Worm (Caenorhabditis elegans) whole organism, young adult: Measurements from ENCODE around the gene W03C9.6.

ENCODE experiments used
- B0336.3 ChIP-seq: fragments of 200-800 bp; sonication (Bioruptor generic); IDR thresholded peaks from 2 replicates; pipeline ENCODE4 v1.3.6; 2022; ENCODE audit warnings: missing genetic modification characterization, missing compliant biosample characterization
- C17E4.6 ChIP-seq: fragments of 200-800 bp; sonication (Bioruptor generic); IDR thresholded peaks from 2 replicates; pipeline ENCODE4 v1.3.6; 2022; ENCODE audit warnings: missing genetic modification reagents, missing genetic modification characterization, missing compliant biosample characterization
- F10E7.11 ChIP-seq: sonication (generic microtip); optimal IDR thresholded peaks from 2 replicates; lab custom pipeline; 2017; ENCODE audit warnings: mild to moderate bottlenecking, missing genetic modification characterization, moderate library complexity, missing compliant biosample characterization
- F33H1.4 ChIP-seq: fragments of 200-800 bp; sonication (Bioruptor generic); IDR thresholded peaks from 2 replicates; pipeline ENCODE4 v1.3.6; 2022; ENCODE audit warnings: missing genetic modification reagents, missing genetic modification characterization, missing compliant biosample characterization
- F52B5.7 ChIP-seq: sonication (generic microtip); optimal IDR thresholded peaks from 2 replicates; lab custom pipeline; 2016; ENCODE audit warnings: mild to moderate bottlenecking, missing genetic modification characterization, missing compliant biosample characterization
- F57C9.4 ChIP-seq: sonication (generic microtip); optimal IDR thresholded peaks from 2 replicates; lab custom pipeline; 2017; ENCODE audit warnings: mild to moderate bottlenecking, missing genetic modification characterization, missing compliant biosample characterization
- Y53G8AR.9 ChIP-seq: fragments of 200-800 bp; sonication (Bioruptor generic); conservative IDR thresholded peaks from 2 replicates; pipeline ENCODE4 v1.3.6; 2022; ENCODE audit warnings: missing genetic modification reagents, missing genetic modification characterization, missing compliant biosample characterization
- Y56A3A.18 ChIP-seq: fragments of 200-800 bp; sonication (Bioruptor generic); IDR thresholded peaks from 2 replicates; pipeline ENCODE4 v1.3.6; 2022; ENCODE audit warnings: missing genetic modification reagents, missing genetic modification characterization, missing compliant biosample characterization
- Y79H2A.3 ChIP-seq: fragments of 200-800 bp; sonication (Bioruptor generic); conservative IDR thresholded peaks from 2 replicates; pipeline ENCODE4 v1.3.6; 2022; ENCODE audit warnings: missing genetic modification reagents, missing genetic modification characterization, missing compliant biosample characterization
- akir-1 ChIP-seq: fragments of 200-800 bp; sonication (Bioruptor generic); optimal IDR thresholded peaks from 2 replicates; lab custom pipeline; 2018; ENCODE audit warnings: mild to moderate bottlenecking, missing genetic modification characterization, moderate library complexity, missing compliant biosample characterization
- atf-7 ChIP-seq: sonication (generic microtip); optimal IDR thresholded peaks from 2 replicates; lab custom pipeline; 2017; ENCODE audit warnings: mild to moderate bottlenecking, missing genetic modification characterization, missing compliant biosample characterization
- athp-1 ChIP-seq: sonication (generic microtip); optimal IDR thresholded peaks from 2 replicates; lab custom pipeline; 2017; ENCODE audit warnings: mild to moderate bottlenecking, missing genetic modification characterization, missing compliant biosample characterization
- attf-5 ChIP-seq: fragments of 200-800 bp; sonication (Bioruptor generic); optimal IDR thresholded peaks from 2 replicates; lab custom pipeline; 2018; ENCODE audit warnings: mild to moderate bottlenecking, missing genetic modification characterization, missing compliant biosample characterization
- bed-2 ChIP-seq: fragments of 200-800 bp; sonication (Bioruptor generic); IDR thresholded peaks from 2 replicates; pipeline ENCODE4 v1.3.6; 2022; ENCODE audit warnings: missing genetic modification reagents, missing genetic modification characterization, missing compliant biosample characterization
- ccch-3 ChIP-seq: fragments of 200-800 bp; sonication (Bioruptor generic); optimal IDR thresholded peaks from 2 replicates; lab custom pipeline; 2018; ENCODE audit warnings: mild to moderate bottlenecking, missing genetic modification characterization, missing compliant biosample characterization
- cebp-1 ChIP-seq, 2 experiments: fragments of 200-800 bp in 1 of 2; sonication (Bioruptor generic) in 1 of 2; sonication (generic microtip) in 1 of 2; IDR thresholded peaks in 1 of 2; optimal IDR thresholded peaks in 1 of 2; 2 replicates each; pipeline versions ENCODE4 v1.3.6 to Lab custom; 2017 to 2022; ENCODE audit warnings: missing compliant biosample characterization in 2 of 2, missing genetic modification characterization in 2 of 2, mild to moderate bottlenecking in 1 of 2, missing genetic modification reagents in 1 of 2, moderate library complexity in 1 of 2
- ceh-100 ChIP-seq: fragments of 200-800 bp; sonication (Bioruptor generic); IDR thresholded peaks from 2 replicates; pipeline ENCODE4 v1.3.6; 2022; ENCODE audit warnings: missing genetic modification reagents, missing genetic modification characterization, missing compliant biosample characterization
- ceh-40 ChIP-seq: fragments of 200-800 bp; sonication (Bioruptor generic); IDR thresholded peaks from 2 replicates; pipeline ENCODE4 v1.3.6; 2022; ENCODE audit warnings: missing genetic modification characterization, missing compliant biosample characterization
- ceh-79 ChIP-seq: sonication (generic microtip); optimal IDR thresholded peaks from 2 replicates; lab custom pipeline; 2017; ENCODE audit warnings: mild to moderate bottlenecking, missing genetic modification characterization, missing compliant biosample characterization
- chd-7 ChIP-seq: sonication (generic microtip); optimal IDR thresholded peaks from 2 replicates; lab custom pipeline; 2016; ENCODE audit warnings: mild to moderate bottlenecking, missing genetic modification characterization, moderate library complexity, missing compliant biosample characterization
- dpff-1 ChIP-seq: sonication (generic microtip); optimal IDR thresholded peaks from 2 replicates; lab custom pipeline; 2017; ENCODE audit warnings: mild to moderate bottlenecking, missing genetic modification characterization, missing compliant biosample characterization
- dpl-1 ChIP-seq: fragments of 150-350 bp; optimal IDR thresholded peaks from 2 replicates; lab custom pipeline; 2014; ENCODE audit warnings: missing biosample characterization, missing genetic modification reagents, missing genetic modification characterization
- ekl-4 ChIP-seq: fragments of 200-800 bp; sonication (Bioruptor generic); IDR thresholded peaks from 2 replicates; pipeline ENCODE4 v1.3.6; 2022; ENCODE audit warnings: missing genetic modification reagents, missing genetic modification characterization, missing compliant biosample characterization
- him-1 ChIP-seq: sonication (generic microtip); optimal IDR thresholded peaks from 2 replicates; lab custom pipeline; 2016; ENCODE audit warnings: missing genotype, missing genetic modification reagents, missing genetic modification characterization, missing compliant biosample characterization
- hlh-12 ChIP-seq: sonication (generic microtip); optimal IDR thresholded peaks from 2 replicates; lab custom pipeline; 2016; ENCODE audit warnings: missing genetic modification characterization, missing compliant biosample characterization
- hmg-20 ChIP-seq: fragments of 200-800 bp; sonication (Bioruptor generic); IDR thresholded peaks from 2 replicates; pipeline ENCODE4 v1.3.6; 2022; ENCODE audit warnings: missing genetic modification reagents, missing genetic modification characterization, missing compliant biosample characterization
- lin-26 ChIP-seq: fragments of 200-800 bp; sonication (Bioruptor generic); IDR thresholded peaks from 2 replicates; pipeline ENCODE4 v1.3.6; 2022; ENCODE audit warnings: missing genetic modification reagents, missing genetic modification characterization, missing compliant biosample characterization
- lin-35 ChIP-seq, 3 experiments: fragments of 150-350 bp in 2 of 3; sonication (generic microtip) in 1 of 3; optimal IDR thresholded peaks; 2 replicates each; lab custom pipeline; 2014 to 2018; ENCODE audit warnings: missing biosample characterization in 3 of 3, missing genetic modification characterization in 3 of 3, missing genetic modification reagents in 3 of 3
- lin-54 ChIP-seq: fragments of 200-800 bp; sonication (Bioruptor generic); optimal IDR thresholded peaks from 2 replicates; lab custom pipeline; 2018; ENCODE audit warnings: mild to moderate bottlenecking, missing genetic modification characterization, missing compliant biosample characterization
- madf-3 ChIP-seq: fragments of 200-800 bp; sonication (Bioruptor generic); IDR thresholded peaks from 2 replicates; pipeline ENCODE4 v1.3.6; 2022; ENCODE audit warnings: missing genetic modification reagents, missing genetic modification characterization, missing compliant biosample characterization
- madf-6 ChIP-seq: fragments of 200-800 bp; sonication (Bioruptor generic); IDR thresholded peaks from 2 replicates; pipeline ENCODE4 v1.3.6; 2022; ENCODE audit warnings: missing genetic modification reagents, missing genetic modification characterization, missing compliant biosample characterization
- nfya-1 ChIP-seq: sonication (generic microtip); optimal IDR thresholded peaks from 2 replicates; lab custom pipeline; 2017; ENCODE audit warnings: antibody characterized with exemption, missing compliant biosample characterization, missing genetic modification characterization, borderline replicate concordance; ENCODE audit not compliant: insufficient read depth
- nhr-120 ChIP-seq: fragments of 200-800 bp; sonication (Bioruptor generic); IDR thresholded peaks from 2 replicates; pipeline ENCODE4 v1.3.6; 2022; ENCODE audit warnings: missing genetic modification characterization, missing compliant biosample characterization
- nhr-179 ChIP-seq: sonication (generic microtip); optimal IDR thresholded peaks from 2 replicates; lab custom pipeline; 2016; ENCODE audit warnings: mild to moderate bottlenecking, missing genetic modification characterization, missing compliant biosample characterization
- pha-4 ChIP-seq: fragments of 150-350 bp; sonication (generic microtip); optimal IDR thresholded peaks from 2 replicates; lab custom pipeline; 2014; ENCODE audit warnings: missing biosample characterization, missing genetic modification reagents, missing genetic modification characterization
- snpc-1.1 ChIP-seq: sonication (generic microtip); optimal IDR thresholded peaks from 2 replicates; lab custom pipeline; 2017; ENCODE audit warnings: missing genetic modification characterization, mild to moderate bottlenecking, missing compliant biosample characterization, antibody characterized with exemption, moderate library complexity, missing genotype, missing genetic modification reagents; ENCODE audit not compliant: insufficient read depth
- snpc-3.4 ChIP-seq: sonication (generic microtip); optimal IDR thresholded peaks from 2 replicates; lab custom pipeline; 2017; ENCODE audit warnings: missing genetic modification characterization, mild to moderate bottlenecking, missing compliant biosample characterization, antibody characterized with exemption, moderate library complexity, missing genotype, missing genetic modification reagents
- sptf-2 ChIP-seq: fragments of 200-800 bp; sonication (Bioruptor generic); optimal IDR thresholded peaks from 2 replicates; lab custom pipeline; 2018; ENCODE audit warnings: mild to moderate bottlenecking, missing genetic modification characterization, missing compliant biosample characterization
- tbp1 ChIP-seq: fragments of 200-800 bp; sonication (Bioruptor generic); optimal IDR thresholded peaks from 2 replicates; lab custom pipeline; 2018; ENCODE audit warnings: mild to moderate bottlenecking, missing genetic modification characterization, missing compliant biosample characterization
- tlf-1 ChIP-seq: fragments of 200-800 bp; sonication (Bioruptor generic); optimal IDR thresholded peaks from 2 replicates; lab custom pipeline; 2018; ENCODE audit warnings: mild to moderate bottlenecking, missing genetic modification characterization, missing compliant biosample characterization
- zim-3 ChIP-seq: sonication (generic microtip); optimal IDR thresholded peaks from 2 replicates; lab custom pipeline; 2017; ENCODE audit warnings: mild to moderate bottlenecking, missing genetic modification characterization, moderate library complexity, missing compliant biosample characterization
- ztf-28 ChIP-seq: fragments of 200-800 bp; sonication (Bioruptor generic); IDR thresholded peaks from 2 replicates; pipeline ENCODE4 v1.3.6; 2022; ENCODE audit warnings: missing genetic modification reagents, missing genetic modification characterization, missing compliant biosample characterization
- ztf-3 ChIP-seq: fragments of 200-800 bp; sonication (Bioruptor generic); optimal IDR thresholded peaks from 2 replicates; lab custom pipeline; 2018; ENCODE audit warnings: mild to moderate bottlenecking, missing genetic modification characterization, missing compliant biosample characterization
- ztf-6 ChIP-seq: fragments of 200-800 bp; sonication (Bioruptor generic); IDR thresholded peaks from 2 replicates; pipeline ENCODE4 v1.3.6; 2022; ENCODE audit warnings: missing genetic modification reagents, missing genetic modification characterization, missing compliant biosample characterization

Gene W03C9.6

DNA sequence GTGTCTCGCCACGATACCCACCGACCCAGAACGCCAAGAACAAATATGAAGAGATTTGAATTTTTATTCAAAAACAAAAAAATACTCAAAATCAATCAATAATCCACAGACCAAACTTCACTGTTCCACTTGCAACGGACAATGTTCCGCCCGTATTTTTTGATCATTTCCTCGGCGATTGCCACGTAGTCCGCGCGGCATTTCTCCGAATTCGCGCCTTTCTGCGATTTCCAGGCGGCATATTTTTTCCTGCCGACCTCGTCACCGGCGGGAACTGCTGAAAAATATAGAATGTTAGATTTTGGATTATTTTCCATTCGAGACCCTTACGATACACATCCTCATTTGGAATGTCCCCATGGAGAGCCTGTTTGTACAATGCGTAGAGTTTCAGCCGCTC, 18.0 kb downstream of the W03C9.6 start (continued):
- no peak for TF ChIP-seq atf-7
- TF ChIP-seq nfya-1 (tag; lab: Kevin White, UChicago): no peak
- TF ChIP-seq C17E4.6: peak; percentile 11; the same call in 1 of the 2 replicates
- TF ChIP-seq ceh-100 (GFP tag; lab: Robert Waterston, UW): 0 out of 2 replicates have a peak, but pooled peaks have one; percentile 30
- no peak for TF ChIP-seq nhr-120 (GFP tag; lab: Robert Waterston, UW)
- peak; percentile 28 for TF ChIP-seq dpl-1 (GFP tag; lab: Kevin White, UChicago)
- no peak for TF ChIP-seq Y79H2A.3 (GFP tag; lab: Robert Waterston, UW)
- TF ChIP-seq snpc-3.4: peak; percentile 9
- peak; percentile 57; the same call in 1 of the 2 replicates for TF ChIP-seq lin-26 (GFP tag; lab: Robert Waterston, UW)
- no peak for TF ChIP-seq F57C9.4
- TF ChIP-seq ccch-3 (GFP tag; lab: Kevin White, UChicago): no peak
- no peak for TF ChIP-seq sptf-2 (GFP tag; lab: Kevin White, UChicago)
- TF ChIP-seq zim-3 (tag; lab: Kevin White, UChicago): peak; percentile 7
- peak; percentile 20 for TF ChIP-seq lin-54 (GFP tag; lab: Kevin White, UChicago)
- TF ChIP-seq snpc-1.1 (tag; lab: Kevin White, UChicago): no peak
- TF ChIP-seq him-1 (tag; lab: Kevin White, UChicago): no peak
- TF ChIP-seq ztf-6: no peak
- no peak for TF ChIP-seq ceh-40
- 0 out of 2 replicates have a peak, but pooled peaks have one; percentile 40 for TF ChIP-seq Y53G8AR.9 (GFP tag; lab: Robert Waterston, UW)
- no peak for TF ChIP-seq tbp1 (GFP tag; lab: Kevin White, UChicago)
- TF ChIP-seq chd-7: no peak
- peak; percentile 51 for TF ChIP-seq tlf-1 (GFP tag; lab: Kevin White, UChicago)
- no peak for TF ChIP-seq F10E7.11
- TF ChIP-seq lin-35 (GFP tag; optimal IDR thresholded peaks at IDR 0.05; lab: Kevin White, UChicago): peak in 1 of 3 experiments; percentile 32
- no peak for TF ChIP-seq ztf-28 (GFP tag; lab: Robert Waterston, UW)

DNA sequence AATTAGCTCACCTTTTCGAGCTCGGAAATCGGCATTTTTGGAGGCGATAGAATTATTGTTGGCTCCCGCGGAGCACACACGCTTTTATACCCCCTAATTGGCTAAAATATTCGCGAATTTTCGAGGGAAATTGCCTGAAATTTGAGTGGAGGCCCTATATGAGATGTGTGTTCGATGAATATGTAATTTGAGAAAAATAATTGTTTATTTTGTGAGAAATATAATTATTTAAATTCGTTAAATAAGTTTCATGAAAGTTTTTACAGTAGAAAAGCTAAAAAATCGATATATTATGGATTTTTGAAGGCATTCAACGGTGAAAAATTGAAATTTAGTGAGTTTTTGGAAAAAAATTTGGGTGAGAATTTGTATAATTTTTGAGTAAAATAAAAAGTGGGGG, 19.3 kb downstream of the W03C9.6 start, which contains the start of gene acbp-6:
Gene acbp-6, minus strand, starts transcription at position 101 of the 400 bp plus-strand sequence.
- TF ChIP-seq hmg-20 (no peak), Y53G8AR.9 (GFP tag; lab: Robert Waterston, UW) (0 out of 2 replicates have a peak, but pooled peaks have one; percentile 22), nhr-179 (no peak), akir-1 (GFP tag; lab: Kevin White, UChicago) (no peak), hlh-12 (tag; lab: Kevin White, UChicago) (no peak)
- TF ChIP-seq, all 124 proteins: peak for 1

DNA sequence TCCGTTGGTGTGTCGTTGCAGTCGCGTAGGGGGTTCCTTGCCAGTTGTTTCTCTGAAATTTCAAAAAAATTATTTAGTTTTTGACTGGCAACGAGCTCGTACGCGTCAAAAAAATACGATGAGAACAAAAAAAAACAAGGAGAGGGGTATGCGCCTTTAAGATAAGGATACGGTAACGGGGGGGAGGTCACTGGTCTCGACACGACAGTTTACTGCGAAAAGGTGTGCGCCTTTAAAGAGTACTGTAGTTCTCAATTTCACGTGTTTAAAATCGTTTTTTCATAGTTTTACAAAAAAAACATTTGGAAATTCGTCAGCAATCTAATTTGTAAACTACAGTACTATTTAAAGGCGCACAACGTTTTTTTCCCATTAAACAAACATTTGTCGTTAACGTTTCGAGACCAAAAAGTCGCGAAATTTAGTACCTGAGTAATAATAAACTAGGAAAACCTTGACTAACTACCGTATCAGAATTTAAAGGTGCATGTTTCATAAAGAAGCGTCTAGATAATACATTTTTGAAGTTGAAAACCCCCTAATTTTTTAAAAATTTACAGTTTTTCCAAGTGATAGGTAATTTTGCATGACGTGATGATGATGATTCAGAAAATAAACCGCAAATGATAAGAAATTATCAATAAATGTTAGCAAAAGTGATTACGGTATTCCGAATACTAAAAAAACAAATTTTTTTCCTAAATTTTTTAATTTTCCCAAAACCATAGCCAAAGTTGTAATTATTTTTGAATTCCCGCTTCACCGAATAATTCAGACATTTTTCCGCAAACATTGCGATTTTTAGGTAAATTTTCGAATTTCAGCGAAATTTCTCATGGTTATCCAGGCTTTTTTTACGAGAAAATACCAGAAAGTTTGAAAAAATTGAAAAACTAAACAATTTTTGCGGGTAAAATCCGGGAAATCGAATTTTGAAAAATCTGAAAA, 20.0 kb downstream of the W03C9.6 start:
- TF ChIP-seq ztf-3 (GFP tag; lab: Kevin White, UChicago) (no peak), bed-2 (GFP tag; lab: Robert Waterston, UW) (no peak), dpff-1 (tag; lab: Kevin White, UChicago) (peak; percentile 70), ceh-79 (tag; lab: Kevin White, UChicago) (no peak), madf-3 (GFP tag; lab: Robert Waterston, UW) (no peak), B0336.3 (GFP tag; lab: Robert Waterston, UW) (peak; percentile 42), attf-5 (GFP tag; lab: Kevin White, UChicago) (no peak), F33H1.4 (GFP tag; lab: Robert Waterston, UW) (peak; percentile 82), pha-4 (tag; lab: Kevin White, UChicago) (no peak), cebp-1 (GFP tag; IDR thresholded peaks at IDR 0.05; lab: Robert Waterston, UW) (no peak), cebp-1 (tag; optimal IDR thresholded peaks at IDR 0.05; lab: Kevin White, UChicago) (peak; percentile 74), Y56A3A.18 (GFP tag; lab: Robert Waterston, UW) (peak; percentile 47; the same call in 1 of the 2 replicates), madf-6 (GFP tag; lab: Robert Waterston, UW) (peak; percentile 93), ekl-4 (no peak; the same call in 1 of the 2 replicates), F10E7.11 (peak; percentile 60), lin-26 (GFP tag; lab: Robert Waterston, UW) (no peak), F52B5.7 (tag; lab: Kevin White, UChicago) (peak; percentile 12), athp-1 (tag; lab: Kevin White, UChicago) (peak; percentile 72)
